Worm (Caenorhabditis elegans): ENCODE measurements around the gene kmo-2.
A peak's percentile ranks its signal among the peaks of the same experiment; 100 is the strongest.

kmo-2 gene

DNA sequence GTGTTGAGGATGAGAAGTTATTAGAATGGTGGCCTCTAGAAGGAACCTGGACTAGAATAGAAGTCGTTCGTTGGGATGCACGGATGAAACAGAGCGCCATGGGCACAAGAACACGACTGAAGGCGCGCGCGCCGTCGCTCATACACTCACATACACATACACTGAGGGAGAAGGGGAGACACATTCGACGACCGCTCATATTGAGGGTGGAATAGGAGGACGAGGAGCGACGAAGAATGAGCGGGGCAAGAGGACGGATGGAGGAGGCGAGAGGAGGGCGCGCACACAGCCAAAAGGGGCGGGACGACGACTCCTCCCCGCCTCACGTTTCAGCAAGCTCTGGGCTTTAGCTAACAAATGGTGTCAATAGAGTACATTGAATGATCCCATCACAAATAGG, 29.6 kb downstream of the kmo-2 start (continued):
- no peak for TF ChIP-seq Y55F3AM.14 (GFP tag; optimal IDR thresholded peaks at IDR 0.05)
- no peak for TF ChIP-seq nhr-11 (tag; optimal IDR thresholded peaks at IDR 0.05)
- no peak for TF ChIP-seq elt-1 (tag; optimal IDR thresholded peaks at IDR 0.05)
- no peak for TF ChIP-seq crh-2 (tag; optimal IDR thresholded peaks at IDR 0.05)
- no peak for TF ChIP-seq skn-1 (tag; optimal IDR thresholded peaks at IDR 0.05)
- no peak for TF ChIP-seq nhr-21 (tag; optimal IDR thresholded peaks at IDR 0.05)
- TF ChIP-seq F13H6.1 (tag; optimal IDR thresholded peaks at IDR 0.05) = peak; percentile 7

DNA sequence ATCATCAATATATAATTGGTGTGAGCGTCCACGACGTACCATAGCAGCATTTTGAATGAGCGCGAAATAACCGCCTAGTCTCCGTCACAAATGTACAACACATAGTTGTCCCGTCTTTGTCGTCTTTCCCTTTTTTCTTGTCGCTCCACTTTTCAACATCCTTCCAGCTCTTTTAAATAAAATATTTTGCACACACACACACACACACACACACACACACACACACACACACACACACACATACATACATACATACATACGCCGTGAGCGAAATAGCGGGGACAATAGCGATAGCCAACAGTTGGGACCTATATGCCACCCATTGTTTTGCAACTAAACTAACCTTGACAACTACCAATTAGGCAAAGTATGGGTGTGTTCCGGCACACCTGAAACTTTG, 30.0 kb downstream of the kmo-2 start:
- TF ChIP-seq sma-3 (GFP tag; optimal IDR thresholded peaks at IDR 0.05) (no peak), nhr-129 (tag; optimal IDR thresholded peaks at IDR 0.05) (peak; percentile 11), dmd-4 (tag; optimal IDR thresholded peaks at IDR 0.05) (no peak), Y55F3AM.14 (GFP tag; optimal IDR thresholded peaks at IDR 0.05) (peak; percentile 2), unc-55 (GFP tag; optimal IDR thresholded peaks at IDR 0.05) (peak; percentile 59), nhr-10 (tag; optimal IDR thresholded peaks at IDR 0.05) (no peak)

DNA sequence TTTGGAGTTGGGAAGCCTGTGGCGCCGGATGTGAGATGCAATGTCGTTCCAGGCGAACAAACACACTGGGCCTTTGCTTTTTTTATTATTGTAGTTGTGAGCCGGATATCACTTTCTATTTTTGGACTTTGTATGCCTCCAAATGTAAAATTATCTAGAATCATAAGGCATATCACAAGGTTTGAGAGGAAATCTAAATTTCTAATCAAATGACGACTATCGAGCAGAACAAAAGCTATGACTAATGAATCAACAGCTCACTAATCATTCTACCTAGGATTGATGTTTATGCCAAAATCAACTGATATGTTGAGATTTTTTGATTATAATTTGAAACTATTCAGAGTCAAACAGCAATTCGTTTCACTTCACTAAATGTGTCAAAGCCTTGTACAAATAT, 30.4 kb downstream of the kmo-2 start:
- no peak for TF ChIP-seq aly-2 (tag; optimal IDR thresholded peaks at IDR 0.05)
- peak; percentile 4 for TF ChIP-seq ztf-4 (tag; optimal IDR thresholded peaks at IDR 0.05)

DNA sequence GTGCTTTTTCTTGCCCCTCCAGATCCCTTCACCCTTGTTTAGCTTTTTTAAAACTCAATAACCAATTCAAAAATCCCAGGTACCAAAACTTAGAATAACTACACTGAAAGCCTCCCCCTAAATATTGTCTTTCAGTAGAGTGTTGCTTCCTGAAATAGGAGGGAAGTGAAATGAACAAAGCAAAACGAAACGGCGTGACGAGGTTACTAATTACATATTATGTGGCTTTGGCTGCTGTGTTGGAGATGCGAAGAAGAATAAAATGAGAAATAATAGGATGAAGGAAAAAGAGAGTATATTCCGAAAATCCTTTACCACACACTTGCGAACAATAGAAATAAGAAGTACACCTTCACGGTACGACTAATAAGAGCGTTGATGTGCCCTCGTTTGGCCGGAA, 32.2 kb downstream of the kmo-2 start:
- TF ChIP-seq sem-4 (tag; optimal IDR thresholded peaks at IDR 0.05) (no peak), unc-62 (GFP tag; optimal IDR thresholded peaks at IDR 0.05) (no peak), ztf-4 (tag; optimal IDR thresholded peaks at IDR 0.05) (no peak), elt-3 (tag; optimal IDR thresholded peaks at IDR 0.05) (no peak), skn-1 (tag; optimal IDR thresholded peaks at IDR 0.05) (no peak), mbf-1 (tag; optimal IDR thresholded peaks at IDR 0.05) (no peak), F13H6.1 (tag; optimal IDR thresholded peaks at IDR 0.05) (no peak), C34F6.9 (tag; optimal IDR thresholded peaks at IDR 0.05) (no peak), crh-2 (tag; optimal IDR thresholded peaks at IDR 0.05) (no peak), Y55F3AM.14 (GFP tag; optimal IDR thresholded peaks at IDR 0.05) (no peak), zag-1 (tag; optimal IDR thresholded peaks at IDR 0.05) (no peak), ceh-16 (tag; optimal IDR thresholded peaks at IDR 0.05) (no peak), unc-55 (GFP tag; optimal IDR thresholded peaks at IDR 0.05) (no peak), egl-27 (tag; optimal IDR thresholded peaks at IDR 0.05) (no peak), nhr-129 (tag; optimal IDR thresholded peaks at IDR 0.05) (no peak), lsy-2 (tag; optimal IDR thresholded peaks at IDR 0.05) (no peak), elt-1 (tag; optimal IDR thresholded peaks at IDR 0.05) (no peak), nhr-11 (tag; optimal IDR thresholded peaks at IDR 0.05) (no peak), sma-9 (GFP tag; optimal IDR thresholded peaks at IDR 0.05) (no peak), sma-9 (tag; optimal IDR thresholded peaks at IDR 0.05) (no peak), nhr-10 (tag; optimal IDR thresholded peaks at IDR 0.05) (no peak)

DNA sequence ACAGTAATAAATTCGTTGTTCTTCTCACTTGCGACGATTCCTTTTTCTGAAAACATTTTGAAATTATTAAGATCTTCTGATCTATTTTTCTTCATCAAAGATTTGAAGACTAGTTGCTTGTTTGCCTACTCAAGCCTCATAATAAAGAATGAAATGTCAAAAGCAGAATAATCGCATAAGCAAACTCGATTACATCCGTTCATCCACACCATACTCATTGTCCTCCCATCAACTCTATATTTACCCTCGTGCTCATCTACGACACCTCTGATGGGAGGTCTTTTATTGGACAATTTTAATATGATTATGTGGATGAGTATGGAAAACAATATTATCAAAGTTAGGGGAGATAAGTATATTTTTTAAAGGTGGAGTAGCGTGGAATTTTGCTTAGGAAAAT, 34.5 kb downstream of the kmo-2 start:
- TF ChIP-seq alr-1 (tag; optimal IDR thresholded peaks at IDR 0.05) (no peak), nhr-11 (tag; optimal IDR thresholded peaks at IDR 0.05) (no peak), nhr-21 (tag; optimal IDR thresholded peaks at IDR 0.05) (no peak), nhr-12 (tag; optimal IDR thresholded peaks at IDR 0.05) (no peak), C34F6.9 (tag; optimal IDR thresholded peaks at IDR 0.05) (no peak), mbf-1 (tag; optimal IDR thresholded peaks at IDR 0.05) (no peak), gmeb-1 (tag; optimal IDR thresholded peaks at IDR 0.05) (no peak), ztf-11 (tag; optimal IDR thresholded peaks at IDR 0.05) (no peak), elt-3 (tag; optimal IDR thresholded peaks at IDR 0.05) (no peak), unc-62 (GFP tag; optimal IDR thresholded peaks at IDR 0.05) (no peak), unc-55 (GFP tag; optimal IDR thresholded peaks at IDR 0.05) (no peak), sem-4 (tag; optimal IDR thresholded peaks at IDR 0.05) (no peak), mdl-1 (tag; optimal IDR thresholded peaks at IDR 0.05) (no peak), nhr-23 (tag; optimal IDR thresholded peaks at IDR 0.05) (no peak), blmp-1 (tag; optimal IDR thresholded peaks at IDR 0.05; ENCODE audit: insufficient read depth) (no peak), nhr-10 (tag; optimal IDR thresholded peaks at IDR 0.05) (no peak), nhr-237 (tag; optimal IDR thresholded peaks at IDR 0.05) (no peak), Y55F3AM.14 (GFP tag; optimal IDR thresholded peaks at IDR 0.05) (no peak)

DNA sequence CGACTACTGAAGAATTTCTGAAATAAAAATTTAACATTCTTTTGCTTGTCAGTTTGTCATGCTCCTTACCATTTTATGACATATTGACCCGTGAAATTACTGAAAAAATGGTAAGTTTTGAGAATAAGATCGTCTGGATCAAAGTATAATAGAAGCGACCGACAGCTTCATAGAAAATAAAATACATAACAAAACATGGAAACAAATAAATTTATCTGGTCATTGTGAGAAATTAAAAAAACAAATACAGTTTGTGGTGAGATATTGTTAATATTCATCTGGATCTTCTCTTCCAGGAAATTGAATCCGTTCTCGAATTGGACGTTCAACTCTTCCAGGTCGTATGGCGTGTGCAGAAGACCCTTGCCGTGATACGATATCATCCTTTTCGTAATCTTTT, 36.3 kb downstream of the kmo-2 start, which contains the start of gene pkc-1:
Gene pkc-1 (minus strand): TSS at position 101 of the 400 bp plus-strand sequence.
- TF ChIP-seq nhr-21 (tag; optimal IDR thresholded peaks at IDR 0.05) (no peak), sem-4 (tag; optimal IDR thresholded peaks at IDR 0.05) (no peak), nhr-129 (tag; optimal IDR thresholded peaks at IDR 0.05) (no peak), sma-3 (GFP tag; optimal IDR thresholded peaks at IDR 0.05) (no peak), elt-1 (tag; optimal IDR thresholded peaks at IDR 0.05) (no peak), C34F6.9 (tag; optimal IDR thresholded peaks at IDR 0.05) (no peak), mbf-1 (tag; optimal IDR thresholded peaks at IDR 0.05) (no peak), zag-1 (tag; optimal IDR thresholded peaks at IDR 0.05) (no peak), nhr-10 (tag; optimal IDR thresholded peaks at IDR 0.05) (no peak), ceh-16 (tag; optimal IDR thresholded peaks at IDR 0.05) (no peak), ztf-11 (tag; optimal IDR thresholded peaks at IDR 0.05) (no peak)
